Worm (Caenorhabditis elegans) whole organism, L2 larva: Measurements from ENCODE around the gene C09E10.3.

Experiments
- R02D3.7 ChIP-seq: fragments of 150-350 bp; optimal IDR thresholded peaks from 2 replicates; lab custom pipeline; 2014; ENCODE audit warnings: missing biosample characterization, missing genetic modification characterization
- ZK546.5 ChIP-seq: sonication (generic microtip); optimal IDR thresholded peaks from 2 replicates; lab custom pipeline; 2017; ENCODE audit warnings: missing biosample characterization, missing genetic modification characterization
- aly-2 ChIP-seq: fragments of 150-350 bp; optimal IDR thresholded peaks from 2 replicates; lab custom pipeline; 2014; ENCODE audit warnings: missing biosample characterization, missing genetic modification characterization
- dmd-4 ChIP-seq: sonication (generic microtip); optimal IDR thresholded peaks from 2 replicates; lab custom pipeline; 2017; ENCODE audit warnings: missing biosample characterization, missing genetic modification characterization
- egl-27 ChIP-seq: sonication (generic microtip); optimal IDR thresholded peaks from 3 replicates; lab custom pipeline; 2017; ENCODE audit warnings: missing biosample characterization, missing genetic modification reagents, missing genetic modification characterization
- fos-1 ChIP-seq: fragments of 150-350 bp; optimal IDR thresholded peaks from 2 replicates; lab custom pipeline; 2014; ENCODE audit warnings: missing biosample characterization, missing genetic modification characterization
- nhr-10 ChIP-seq: sonication (generic microtip); optimal IDR thresholded peaks from 2 replicates; lab custom pipeline; 2017; ENCODE audit warnings: missing biosample characterization, missing genetic modification characterization
- nhr-11 ChIP-seq: fragments of 150-350 bp; optimal IDR thresholded peaks from 2 replicates; lab custom pipeline; 2014; ENCODE audit warnings: missing biosample characterization, missing genetic modification characterization
- snpc-4 ChIP-seq: fragments of 150-350 bp; optimal IDR thresholded peaks from 2 replicates; lab custom pipeline; 2014; ENCODE audit warnings: missing biosample characterization, missing genetic modification characterization
- unc-62 ChIP-seq: fragments of 150-350 bp; optimal IDR thresholded peaks from 2 replicates; lab custom pipeline; 2014; ENCODE audit warnings: missing biosample characterization, missing genetic modification reagents, missing genetic modification characterization
- zag-1 ChIP-seq: fragments of 150-350 bp; optimal IDR thresholded peaks from 2 replicates; lab custom pipeline; 2014; ENCODE audit warnings: missing biosample characterization, missing genetic modification characterization

DNA sequence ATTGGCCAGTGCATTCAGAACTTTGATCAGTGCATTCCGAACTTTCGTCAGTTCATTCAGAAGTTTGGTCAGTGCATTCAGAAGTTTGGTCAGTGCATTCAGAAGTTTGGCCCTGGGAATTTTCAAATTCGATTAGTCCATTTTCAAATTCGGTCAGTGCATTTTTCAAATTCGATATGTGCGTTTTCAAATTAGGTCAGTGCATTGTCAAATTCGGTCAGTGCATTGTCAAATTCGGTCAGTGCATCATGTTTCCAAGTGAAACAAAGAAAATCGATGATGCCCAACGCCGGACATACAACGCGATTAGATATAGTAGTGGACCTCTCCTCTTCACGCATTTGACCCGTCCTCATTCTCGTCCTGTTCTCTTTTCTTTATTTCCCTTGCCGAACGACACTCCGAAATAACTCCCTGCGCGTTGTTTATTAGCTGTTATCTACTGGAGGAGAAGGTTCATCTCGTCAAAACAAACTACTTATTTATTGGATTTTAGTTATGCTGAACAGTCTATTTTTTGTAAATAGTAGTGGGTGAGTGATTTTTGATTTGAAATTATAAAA is 36.6 kb downstream of the C09E10.3 start, which contains the start of gene apm-3:
- TF ChIP-seq ZK546.5 = no peak
- TF ChIP-seq dmd-4 (tag; lab: Kevin White, UChicago) = no peak
- no peak for TF ChIP-seq R02D3.7 (tag; lab: Kevin White, UChicago)
- no peak for TF ChIP-seq snpc-4 (tag; lab: Kevin White, UChicago)
- no peak for TF ChIP-seq unc-62 (GFP tag; lab: Kevin White, UChicago)
- TF ChIP-seq egl-27 (tag; lab: Kevin White, UChicago) = no peak
- TF ChIP-seq zag-1 (tag; lab: Kevin White, UChicago) = no peak
- TF ChIP-seq nhr-11 (tag; lab: Kevin White, UChicago) = no peak
- no peak for TF ChIP-seq nhr-10 (tag; lab: Kevin White, UChicago)
- no peak for TF ChIP-seq fos-1
- no peak for TF ChIP-seq aly-2 (tag; lab: Kevin White, UChicago)
